Worm (Caenorhabditis elegans): ENCODE measurements around the gene K02D3.2.

ce11 chrX:13712992-13713391 is 1.2 kb upstream of the K02D3.2 start:
- TF ChIP-seq unc-62 (GFP tag; optimal IDR thresholded peaks at IDR 0.05), result no peak
- no peak for TF ChIP-seq nhr-25 (tag; optimal IDR thresholded peaks at IDR 0.05)
- no peak for TF ChIP-seq ceh-16 (tag; optimal IDR thresholded peaks at IDR 0.05)
- TF ChIP-seq snpc-4 (tag; optimal IDR thresholded peaks at IDR 0.05), result no peak
- TF ChIP-seq unc-39 (tag; optimal IDR thresholded peaks at IDR 0.05), result no peak
- no peak for TF ChIP-seq ZK546.5 (tag; optimal IDR thresholded peaks at IDR 0.05)
- no peak for TF ChIP-seq mab-5 (tag; optimal IDR thresholded peaks at IDR 0.05)
- TF ChIP-seq C34F6.9 (tag; optimal IDR thresholded peaks at IDR 0.05), result no peak
- TF ChIP-seq ceh-82 (tag; optimal IDR thresholded peaks at IDR 0.05), result no peak
- no peak for TF ChIP-seq Y55F3AM.14 (GFP tag; optimal IDR thresholded peaks at IDR 0.05)
- no peak for TF ChIP-seq F13H6.1 (tag; optimal IDR thresholded peaks at IDR 0.05)
- no peak for TF ChIP-seq crh-2 (tag; optimal IDR thresholded peaks at IDR 0.05)
- TF ChIP-seq aly-2 (tag; optimal IDR thresholded peaks at IDR 0.05), result no peak

Measured in whole organism, L2 larva.